Worm (Caenorhabditis elegans) whole organism, midembryonic: ENCODE results near the gene Y43F8C.3.
A peak's percentile ranks its signal among the peaks of the same experiment; 100 is the strongest.

Source experiments
- T22C8.4 ChIP-seq: fragments of 200-800 bp; sonication (Bioruptor generic); IDR thresholded peaks from 2 replicates; pipeline ENCODE4 v1.3.6; 2022; ENCODE audit warnings: missing genetic modification characterization, missing compliant biosample characterization
- cog-1 ChIP-seq: sonication (generic microtip); optimal IDR thresholded peaks from 2 replicates; lab custom pipeline; 2016; ENCODE audit warnings: missing genetic modification characterization, missing compliant biosample characterization
- flt-1 ChIP-seq: fragments of 200-800 bp; sonication (Bioruptor generic); IDR thresholded peaks from 2 replicates; pipeline ENCODE4 v1.3.6; 2022; ENCODE audit warnings: missing genetic modification characterization, missing compliant biosample characterization
- klf-2 ChIP-seq: fragments of 200-800 bp; sonication (Bioruptor generic); conservative IDR thresholded peaks from 2 replicates; pipeline ENCODE4 v1.3.6; 2022; ENCODE audit warnings: missing genetic modification reagents, missing genetic modification characterization, missing compliant biosample characterization
- med-1 ChIP-seq: sonication (generic microtip); optimal IDR thresholded peaks from 2 replicates; lab custom pipeline; 2017; ENCODE audit warnings: missing genetic modification characterization, mild to moderate bottlenecking, missing compliant biosample characterization, antibody characterized with exemption, missing genetic modification reagents; ENCODE audit not compliant: insufficient read depth
- ref-1 ChIP-seq: fragments of 200-800 bp; sonication (Bioruptor generic); conservative IDR thresholded peaks from 2 replicates; pipeline ENCODE4 v1.3.6; 2022; ENCODE audit warnings: missing genetic modification reagents, missing genetic modification characterization, missing compliant biosample characterization
- tab-1 ChIP-seq: fragments of 200-800 bp; sonication (Bioruptor generic); IDR thresholded peaks from 2 replicates; pipeline ENCODE4 v1.3.6; 2022; ENCODE audit warnings: missing genetic modification characterization, missing compliant biosample characterization
- ztf-23 ChIP-seq: fragments of 200-800 bp; sonication (Bioruptor generic); IDR thresholded peaks from 2 replicates; pipeline ENCODE4 v1.3.6; 2022; ENCODE audit warnings: missing genetic modification reagents, missing genetic modification characterization, missing compliant biosample characterization
- ztf-29 ChIP-seq: fragments of 200-800 bp; sonication (Bioruptor generic); IDR thresholded peaks from 2 replicates; pipeline ENCODE4 v1.3.6; 2022; ENCODE audit warnings: missing genetic modification reagents, missing genetic modification characterization, missing compliant biosample characterization

Y43F8C.3 gene

DNA sequence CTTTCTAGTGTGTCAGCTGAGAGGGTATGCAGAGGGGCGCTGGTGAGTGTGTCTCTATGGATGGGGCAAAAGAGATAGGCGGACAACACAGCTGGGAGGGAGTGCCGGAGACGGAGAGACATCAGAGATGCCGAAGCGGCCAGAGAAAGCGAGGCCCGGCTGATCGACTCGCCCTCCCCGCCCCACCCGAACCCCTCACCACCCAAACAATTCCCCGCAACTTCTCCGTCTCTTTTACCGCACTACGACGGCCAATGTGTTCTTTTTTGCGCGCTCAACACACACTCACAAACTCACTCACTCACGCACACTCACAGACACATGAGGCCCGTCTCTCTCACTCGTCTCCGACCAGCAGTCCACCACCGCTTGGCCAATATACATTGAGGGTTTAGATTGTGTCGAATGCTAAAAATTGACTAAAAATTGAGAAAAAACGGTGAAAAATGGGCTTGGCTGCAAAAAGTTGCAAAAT, at the start of gene Y43F8C.3:
Y43F8C.3 (minus strand) TSS at position 187 of the 475 bp plus-strand sequence.
- TF ChIP-seq tab-1: no peak
- TF ChIP-seq T22C8.4 (GFP tag; lab: Robert Waterston, UW): no peak
- peak; percentile 52; the same call in 1 of the 2 replicates for TF ChIP-seq flt-1 (GFP tag; lab: Robert Waterston, UW)

DNA sequence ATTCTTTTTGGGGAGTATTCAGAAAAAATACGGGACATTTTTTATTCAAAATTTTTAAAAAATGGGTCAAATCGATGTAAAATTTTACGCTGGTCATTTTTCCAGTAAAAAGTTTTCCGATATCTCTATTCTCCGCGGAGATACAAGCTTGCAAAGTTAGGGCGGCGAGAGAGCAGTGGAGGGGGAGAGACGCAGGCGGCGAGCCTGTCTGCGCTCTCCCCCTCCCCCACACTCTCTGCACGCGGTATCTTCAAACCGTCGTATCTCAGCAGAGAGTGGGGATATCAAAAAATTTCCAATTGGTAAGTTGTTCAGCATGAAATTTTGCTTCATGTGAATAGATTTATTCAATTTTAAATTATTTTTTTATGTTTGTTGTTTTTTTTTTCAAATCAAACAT, 49.4 kb upstream of the Y43F8C.3 start:
- TF ChIP-seq T22C8.4 (GFP tag; lab: Robert Waterston, UW): no peak
- TF ChIP-seq cog-1 (tag; lab: Kevin White, UChicago): no peak
- no peak for TF ChIP-seq flt-1 (GFP tag; lab: Robert Waterston, UW)

DNA sequence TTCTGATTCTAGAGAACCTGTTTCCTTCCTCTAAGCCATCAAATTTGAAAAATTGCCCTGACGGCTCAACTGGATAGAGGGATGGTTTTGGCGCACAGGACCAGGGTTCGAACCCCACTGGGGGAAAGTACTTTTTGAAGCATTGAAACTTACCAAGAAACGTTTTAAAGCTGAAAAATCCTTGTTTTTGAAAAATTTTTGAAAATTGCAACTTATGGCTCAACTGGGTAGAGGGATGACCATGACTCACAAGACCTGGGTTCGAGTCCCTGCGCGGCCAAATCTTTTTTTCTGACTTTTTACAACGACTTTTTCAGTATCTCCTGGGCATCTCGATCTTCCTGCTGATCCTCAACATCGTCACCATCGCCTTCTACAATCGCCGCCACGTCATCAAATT, 48.4 kb upstream of the Y43F8C.3 start:
- TF ChIP-seq ref-1 (GFP tag; lab: Robert Waterston, UW) (no peak), ztf-29 (no peak), T22C8.4 (GFP tag; lab: Robert Waterston, UW) (no peak), cog-1 (tag; lab: Kevin White, UChicago) (no peak), klf-2 (GFP tag; lab: Robert Waterston, UW) (no peak), flt-1 (GFP tag; lab: Robert Waterston, UW) (no peak), med-1 (no peak), tab-1 (no peak)

DNA sequence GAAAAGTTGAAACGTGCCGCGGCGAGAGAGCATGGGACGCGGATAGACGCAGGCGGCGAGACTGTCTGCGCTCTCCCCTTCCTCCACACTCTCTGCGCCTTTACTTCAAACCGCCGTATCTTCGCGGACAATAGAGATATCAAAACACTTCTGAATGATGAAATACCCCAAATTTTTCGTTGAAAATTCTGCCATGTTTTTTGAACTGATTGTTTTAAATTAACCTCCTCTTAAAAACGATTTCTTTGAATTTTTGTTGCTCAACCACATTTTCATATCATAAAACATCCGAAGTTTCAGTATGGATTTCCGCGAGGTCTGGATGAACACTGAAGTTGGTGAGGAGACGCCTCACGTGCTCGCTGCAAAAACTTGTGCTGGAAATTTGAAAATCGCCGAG, 47.5 kb upstream of the Y43F8C.3 start, which contains the start of gene Y43F8C.11:
Y43F8C.11 (plus strand) TSS at position 301 of the 400 bp plus-strand sequence.
- TF ChIP-seq T22C8.4 (GFP tag; lab: Robert Waterston, UW): no peak

DNA sequence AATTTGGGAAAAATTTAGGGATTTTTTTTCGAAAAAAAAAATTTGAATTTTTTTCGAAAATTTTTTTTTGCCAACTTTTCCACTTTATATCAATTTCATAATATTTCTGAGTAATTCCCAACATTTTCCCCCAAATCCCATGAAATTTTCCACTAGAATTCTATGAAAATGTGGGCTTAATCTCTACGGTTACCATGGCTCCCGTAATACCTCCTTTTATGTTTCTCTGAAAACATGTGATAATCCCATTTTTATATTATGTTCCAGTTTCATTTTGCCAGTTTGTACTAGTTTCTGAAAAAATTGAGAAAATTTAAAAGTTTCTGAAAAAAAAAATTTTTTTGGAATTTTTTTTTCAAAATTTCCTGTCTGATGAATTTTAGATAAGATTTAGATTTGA, 45.8 kb upstream of the Y43F8C.3 start:
- TF ChIP-seq flt-1 (GFP tag; lab: Robert Waterston, UW): no peak
- TF ChIP-seq med-1: no peak

DNA sequence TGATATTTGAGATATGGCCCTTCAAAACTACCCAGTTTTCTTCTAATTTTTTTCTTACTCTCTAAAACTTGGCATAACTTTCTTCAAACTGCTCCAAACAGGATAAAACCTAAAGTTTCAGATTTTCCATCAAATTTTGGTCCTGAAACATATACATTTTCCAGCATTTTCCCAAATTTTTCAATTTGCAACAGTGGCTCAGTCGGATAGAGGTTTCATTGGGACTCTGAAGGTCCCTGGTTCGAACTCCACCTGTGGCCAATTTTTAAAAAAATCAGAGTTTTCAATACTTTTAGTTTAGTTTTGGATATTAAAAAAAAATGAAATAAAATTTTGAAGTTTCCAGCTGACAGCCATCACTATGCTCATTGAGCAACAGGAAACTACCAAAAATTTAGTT, 45.3 kb upstream of the Y43F8C.3 start:
- no peak for TF ChIP-seq flt-1 (GFP tag; lab: Robert Waterston, UW)
- no peak for TF ChIP-seq tab-1
- TF ChIP-seq cog-1 (tag; lab: Kevin White, UChicago): no peak
- no peak for TF ChIP-seq klf-2 (GFP tag; lab: Robert Waterston, UW)
- TF ChIP-seq ztf-23 (GFP tag; lab: Robert Waterston, UW): no peak
- no peak for TF ChIP-seq T22C8.4 (GFP tag; lab: Robert Waterston, UW)
- no peak for TF ChIP-seq med-1
- no peak for TF ChIP-seq ref-1 (GFP tag; lab: Robert Waterston, UW)
- TF ChIP-seq ztf-29: no peak

DNA sequence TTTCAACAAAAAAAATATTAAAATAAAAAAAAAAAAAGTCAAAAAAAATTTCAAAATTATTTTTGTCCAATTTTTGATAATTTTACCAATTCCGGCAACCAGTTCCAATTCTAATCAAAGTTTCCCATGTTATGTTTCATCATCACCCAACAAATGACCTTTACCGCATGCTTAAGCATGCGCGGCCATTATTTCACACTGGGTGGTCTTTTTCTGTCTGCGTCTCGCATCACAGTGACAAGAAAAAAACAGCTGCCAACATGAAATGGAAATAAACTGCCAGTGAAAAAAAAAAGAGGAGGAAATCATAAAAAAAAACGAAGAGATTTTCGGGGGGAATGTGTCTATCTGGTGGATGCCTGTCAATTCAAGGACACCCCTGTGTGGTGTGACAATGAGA, 43.9 kb upstream of the Y43F8C.3 start:
- TF ChIP-seq ztf-29 (peak; percentile 85; the same call in 1 of the 2 replicates), cog-1 (tag; lab: Kevin White, UChicago) (no peak)

DNA sequence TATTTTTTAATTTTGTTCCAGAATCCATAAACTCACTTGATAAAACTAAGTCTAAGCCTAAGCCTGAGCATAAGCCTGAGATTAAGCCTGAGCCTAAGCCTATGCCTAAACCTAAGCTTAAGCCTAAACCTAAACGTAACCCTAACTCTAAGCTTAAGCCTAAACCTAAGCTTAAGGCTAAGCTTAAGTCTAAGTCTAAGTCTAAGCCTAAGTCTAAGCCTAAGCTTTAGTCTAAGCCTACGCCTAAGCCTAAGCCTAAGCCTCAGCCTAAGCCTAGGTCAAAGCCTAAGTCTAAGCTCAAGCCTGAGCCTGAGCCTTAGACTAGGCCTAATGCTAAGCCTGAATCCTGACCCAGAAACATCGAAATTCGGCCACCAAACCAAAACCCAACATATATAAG, 42.1 kb upstream of the Y43F8C.3 start:
- no peak for TF ChIP-seq flt-1 (GFP tag; lab: Robert Waterston, UW)
- TF ChIP-seq ztf-29: 0 out of 2 replicates have a peak, but pooled peaks have one; percentile 24

DNA sequence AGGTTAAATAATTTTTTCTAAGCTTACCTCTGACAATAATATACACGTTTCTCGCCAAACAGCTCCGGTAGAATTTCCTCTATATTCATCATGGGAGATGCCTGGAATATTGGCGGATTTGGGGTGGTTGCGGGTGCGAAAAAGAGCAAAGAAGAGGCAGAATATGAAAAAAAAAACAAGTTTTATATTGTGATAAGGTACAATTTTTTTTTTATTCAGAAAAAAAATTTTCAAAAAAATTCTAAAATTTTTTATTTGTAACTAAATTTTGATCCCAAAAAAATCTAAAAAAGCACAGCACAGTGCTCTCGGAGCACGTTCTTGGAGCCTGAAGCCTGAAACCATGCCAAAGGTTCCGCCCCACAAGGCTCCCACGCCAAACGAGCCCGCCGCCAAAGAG, 32.7 kb upstream of the Y43F8C.3 start, which contains the start of gene dmd-3:
dmd-3 (minus strand) TSS at position 101 of the 400 bp plus-strand sequence.
- no peak for TF ChIP-seq med-1
- TF ChIP-seq cog-1 (tag; lab: Kevin White, UChicago): no peak
- TF ChIP-seq T22C8.4 (GFP tag; lab: Robert Waterston, UW): no peak
- no peak for TF ChIP-seq tab-1
- TF ChIP-seq ztf-29: no peak
- TF ChIP-seq ztf-23 (GFP tag; lab: Robert Waterston, UW): no peak
- no peak for TF ChIP-seq flt-1 (GFP tag; lab: Robert Waterston, UW)
- TF ChIP-seq ref-1 (GFP tag; lab: Robert Waterston, UW): no peak
- no peak for TF ChIP-seq klf-2 (GFP tag; lab: Robert Waterston, UW)

DNA sequence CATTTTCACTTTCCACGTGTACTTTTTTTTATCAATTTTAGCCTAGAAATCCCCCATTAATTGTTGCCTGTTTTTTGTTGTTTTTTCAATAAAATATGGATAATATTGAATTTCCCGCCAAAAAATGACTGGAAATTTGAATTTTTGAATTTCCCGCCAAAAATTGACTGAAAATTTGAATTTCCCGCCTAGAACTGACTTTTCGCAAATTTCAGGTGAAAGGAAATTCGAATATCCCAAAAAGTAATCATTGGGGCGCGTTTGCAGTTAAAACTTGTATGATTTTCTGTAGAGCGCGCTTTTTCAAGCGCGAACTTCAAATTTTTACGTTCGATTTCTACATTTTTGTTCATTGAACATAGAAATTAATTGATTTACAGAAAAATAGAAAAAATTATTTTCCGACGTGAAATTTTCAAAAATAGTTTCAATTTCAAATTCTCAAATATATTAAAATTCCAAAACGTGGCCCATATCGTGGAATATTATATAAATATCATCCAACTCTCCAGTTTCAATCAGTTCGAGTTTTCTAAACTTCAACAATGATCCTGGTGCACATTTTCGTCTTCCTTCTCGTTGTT, 23.2 kb upstream of the Y43F8C.3 start, which contains the start of gene Y43F8C.9:
Y43F8C.9 (plus strand) TSS at position 534 of the 584 bp plus-strand sequence.
- no peak for TF ChIP-seq cog-1 (tag; lab: Kevin White, UChicago)
- no peak for TF ChIP-seq ztf-29
- no peak for TF ChIP-seq tab-1
- no peak for TF ChIP-seq ref-1 (GFP tag; lab: Robert Waterston, UW)
- TF ChIP-seq ztf-23 (GFP tag; lab: Robert Waterston, UW): no peak
- no peak for TF ChIP-seq med-1
- no peak for TF ChIP-seq klf-2 (GFP tag; lab: Robert Waterston, UW)
- no peak for TF ChIP-seq flt-1 (GFP tag; lab: Robert Waterston, UW)
- no peak for TF ChIP-seq T22C8.4 (GFP tag; lab: Robert Waterston, UW)

DNA sequence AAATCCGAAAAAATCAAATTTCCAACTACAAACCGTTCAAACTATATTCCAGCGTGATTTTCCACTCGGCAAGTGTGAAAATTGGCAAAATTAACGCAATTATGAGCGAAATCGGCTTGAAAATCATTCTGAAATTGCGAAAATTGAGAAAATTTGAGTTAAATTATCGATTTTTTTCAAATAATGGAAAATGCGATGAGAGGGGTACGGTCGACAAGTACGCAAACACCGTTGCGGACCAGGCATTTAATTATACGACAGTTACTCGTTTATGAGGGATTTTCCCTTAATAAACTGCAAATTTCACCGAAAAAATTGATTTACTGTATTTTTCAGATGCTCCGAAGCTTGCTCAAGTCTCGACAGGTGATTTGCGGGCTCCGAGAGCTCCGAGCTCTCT, 21.5 kb upstream of the Y43F8C.3 start, which contains the start of the genes Y43F8C.7 and mrps-28:
Y43F8C.7 (minus strand) TSS at position 128 of the 400 bp plus-strand sequence.
mrps-28 (plus strand) TSS at position 337 of the 400 bp plus-strand sequence.
- TF ChIP-seq ztf-23 (GFP tag; lab: Robert Waterston, UW) (no peak), ref-1 (GFP tag; lab: Robert Waterston, UW) (no peak), flt-1 (GFP tag; lab: Robert Waterston, UW) (no peak), klf-2 (GFP tag; lab: Robert Waterston, UW) (no peak), T22C8.4 (GFP tag; lab: Robert Waterston, UW) (peak; percentile 88), med-1 (no peak), ztf-29 (no peak), tab-1 (no peak)
